Fruit fly (Drosophila melanogaster): ENCODE results near the gene Rev1.

DNA sequence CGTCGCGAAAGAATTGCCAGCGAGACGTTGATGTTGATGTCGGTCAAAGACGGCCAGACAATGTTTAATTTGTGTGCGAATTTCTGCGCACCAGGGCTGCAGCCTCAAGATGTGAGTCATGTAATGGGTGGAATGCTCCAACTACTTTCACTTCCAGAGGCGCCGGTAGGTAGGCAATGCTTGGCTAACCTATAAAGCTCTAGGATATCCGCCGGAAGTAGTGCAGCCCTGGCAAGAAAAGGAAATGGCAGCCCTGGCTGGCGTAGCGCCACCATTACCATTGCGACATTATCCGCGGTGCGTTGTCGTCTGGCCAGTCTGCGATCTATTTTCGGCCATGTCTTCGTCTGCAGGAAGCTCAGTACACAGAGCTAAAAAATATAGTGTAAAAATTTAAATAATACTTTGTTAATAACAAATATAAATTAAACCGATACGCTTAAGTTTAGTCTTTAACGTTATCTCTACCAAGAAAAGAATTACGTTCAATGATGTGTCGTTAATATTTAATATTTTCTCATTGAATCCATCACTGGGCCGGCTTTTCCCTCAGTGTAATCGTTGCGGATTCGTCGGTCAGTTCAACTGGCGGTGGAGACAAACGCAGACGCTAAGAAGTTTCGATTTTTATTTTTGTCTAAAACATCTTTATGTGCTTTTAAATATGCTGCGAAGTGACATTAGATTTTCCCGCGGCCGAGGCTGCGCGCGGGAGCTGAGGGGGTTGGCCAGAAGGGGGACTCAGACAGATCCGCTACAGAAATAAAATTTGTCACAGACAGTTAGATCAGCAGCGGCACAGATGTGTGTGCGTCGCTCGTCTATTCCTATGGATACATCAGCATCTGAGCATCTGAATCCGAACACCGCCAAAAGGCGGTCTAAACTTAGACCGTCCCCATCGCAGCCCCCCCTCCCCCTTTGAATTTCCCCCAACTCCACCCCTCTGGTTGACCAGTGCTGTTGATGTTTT is 42.2 kb upstream of the Rev1 start:
- TF ChIP-seq Dll (optimal IDR thresholded peaks at IDR 0.05) (no peak), EcR (GFP tag; optimal IDR thresholded peaks at IDR 0.05) (no peak), pan (optimal IDR thresholded peaks at IDR 0.05) (no peak), CG8478 (optimal IDR thresholded peaks at IDR 0.05) (no peak), psq (optimal IDR thresholded peaks at IDR 0.05) (no peak), usp (GFP tag; optimal IDR thresholded peaks at IDR 0.05) (no peak)
